Fruit fly (Drosophila melanogaster) S2 (cell line): ENCODE results near the gene CG6569.

ENCODE experiments used
- CG8478 ChIP-seq: fragments of >200 bp; optimal IDR thresholded peaks from 2 replicates; lab custom pipeline; 2018
- CTCF ChIP-seq, 2 experiments: fragments of >200 bp; optimal IDR thresholded peaks; 2 replicates each; lab custom pipeline; 2018

- no peak for TF ChIP-seq CG8478 (lab: Kevin White, UChicago)
- no peak for TF ChIP-seq CTCF (optimal IDR thresholded peaks at IDR 0.05; lab: Kevin White, UChicago)
Measured at dm6 chr3R:21911516-21911915, 43.8 kb upstream of the CG6569 start, which contains the start of gene Qsox3.
